Fruit fly (Drosophila melanogaster): ENCODE data around the gene IKKepsilon.

- TF ChIP-seq CG7368 (GFP tag; optimal IDR thresholded peaks at IDR 0.05) (no peak), CG16779 (tag; optimal IDR thresholded peaks at IDR 0.05) (no peak)
Measured at dm6 chr2L:20720011-20720410, 44.2 kb downstream of the IKKepsilon start.

All from whole organism, prepupa.